Fruit fly (Drosophila melanogaster) whole organism, embryonic: ENCODE results near the gene CG42749.

ENCODE experiments used
- Asciz ChIP-seq: fragments of 200-800 bp; sonication (Bioruptor generic); optimal IDR thresholded peaks from 2 replicates; lab custom pipeline; 2017; ENCODE audit warnings: missing biosample characterization, mild to moderate bottlenecking, missing genetic modification characterization, missing genetic modification reagents
- CG10209 ChIP-seq: fragments of 200-800 bp; sonication (Bioruptor generic); optimal IDR thresholded peaks from 3 replicates; lab custom pipeline; 2017; ENCODE audit warnings: missing biosample characterization, mild to moderate bottlenecking, missing genetic modification characterization, missing genetic modification reagents
- CG11093 ChIP-seq: fragments of 200-800 bp; sonication (Bioruptor generic); IDR thresholded peaks from 3 replicates; pipeline ENCODE4 v1.3.6; 2022; ENCODE audit warnings: missing biosample characterization, missing genetic modification characterization
- CG11456 ChIP-seq: fragments of 200-800 bp; sonication (Bioruptor generic); IDR thresholded peaks from 3 replicates; pipeline ENCODE4 v1.3.6; 2022; ENCODE audit warnings: missing biosample characterization, missing genetic modification characterization
- CG13775 ChIP-seq: fragments of 200-800 bp; sonication (Bioruptor generic); optimal IDR thresholded peaks from 3 replicates; lab custom pipeline; 2017; ENCODE audit warnings: missing biosample characterization, mild to moderate bottlenecking, missing genetic modification characterization
- CG15269 ChIP-seq: fragments of 200-800 bp; sonication (Bioruptor generic); optimal IDR thresholded peaks from 2 replicates; lab custom pipeline; 2018; ENCODE audit warnings: missing biosample characterization, mild to moderate bottlenecking, missing genetic modification characterization, moderate library complexity
- CG1603 ChIP-seq: fragments of 200-800 bp; sonication (Bioruptor generic); optimal IDR thresholded peaks from 2 replicates; lab custom pipeline; 2019; ENCODE audit warnings: missing biosample characterization, mild to moderate bottlenecking, missing genetic modification characterization, moderate library complexity
- CG17361 ChIP-seq: fragments of 200-800 bp; sonication (Bioruptor generic); IDR thresholded peaks from 3 replicates; pipeline ENCODE4 v1.3.6; 2022; ENCODE audit warnings: missing biosample characterization, missing genetic modification characterization
- CG17568 ChIP-seq: fragments of 200-800 bp; sonication (Bioruptor generic); optimal IDR thresholded peaks from 2 replicates; lab custom pipeline; 2018; ENCODE audit warnings: missing biosample characterization, mild to moderate bottlenecking, missing genetic modification characterization, moderate library complexity
- CG1792 ChIP-seq: fragments of 200-800 bp; sonication (Bioruptor generic); optimal IDR thresholded peaks from 2 replicates; lab custom pipeline; 2016; ENCODE audit warnings: missing biosample characterization, missing genetic modification characterization
- CG2712 ChIP-seq: fragments of 200-800 bp; optimal IDR thresholded peaks from 3 replicates; lab custom pipeline; 2019; ENCODE audit warnings: missing biosample characterization, mild to moderate bottlenecking, missing genetic modification characterization, moderate library complexity
- CG3163 ChIP-seq: fragments of 200-800 bp; sonication (Bioruptor generic); optimal IDR thresholded peaks from 3 replicates; lab custom pipeline; 2016; ENCODE audit warnings: missing biosample characterization, missing genetic modification characterization
- CG32532 ChIP-seq: fragments of 200-800 bp; sonication (Bioruptor generic); IDR thresholded peaks from 2 replicates; pipeline ENCODE4 v1.3.6; 2022; ENCODE audit warnings: missing biosample characterization, missing genetic modification characterization
- CG3407 ChIP-seq: fragments of 200-800 bp; sonication (Bioruptor generic); optimal IDR thresholded peaks from 2 replicates; lab custom pipeline; 2018; ENCODE audit warnings: missing biosample characterization, mild to moderate bottlenecking, missing genetic modification characterization
- CG42726 ChIP-seq: fragments of 200-800 bp; sonication (Bioruptor generic); IDR thresholded peaks from 2 replicates; pipeline ENCODE4 v1.3.6; 2022; ENCODE audit warnings: missing biosample characterization, missing genetic modification characterization; ENCODE audit not compliant: partially characterized antibody
- CG4404 ChIP-seq: fragments of 200-800 bp; sonication (Bioruptor generic); IDR thresholded peaks from 2 replicates; pipeline ENCODE4 v1.3.6; 2022; ENCODE audit warnings: missing biosample characterization, missing genetic modification characterization
- CG4424 ChIP-seq: fragments of 200-800 bp; sonication (Bioruptor generic); optimal IDR thresholded peaks from 3 replicates; lab custom pipeline; 2016; ENCODE audit warnings: missing biosample characterization, missing genetic modification characterization
- CG5245 ChIP-seq: fragments of 200-800 bp; sonication (Bioruptor generic); optimal IDR thresholded peaks from 3 replicates; lab custom pipeline; 2016; ENCODE audit warnings: missing biosample characterization, missing genetic modification characterization
- CG6765 ChIP-seq: fragments of 200-800 bp; sonication (Bioruptor generic); optimal IDR thresholded peaks from 3 replicates; lab custom pipeline; 2017; ENCODE audit warnings: missing biosample characterization, mild to moderate bottlenecking, missing genetic modification characterization
- CG7987 ChIP-seq: fragments of 200-800 bp; sonication (Bioruptor generic); optimal IDR thresholded peaks from 2 replicates; lab custom pipeline; 2018; ENCODE audit warnings: missing biosample characterization, mild to moderate bottlenecking, missing genetic modification characterization, moderate library complexity
- CG8765 ChIP-seq: fragments of 200-800 bp; sonication (Bioruptor generic); IDR thresholded peaks from 2 replicates; pipeline ENCODE4 v1.3.6; 2022; ENCODE audit warnings: missing biosample characterization, missing genetic modification characterization
- CoRest ChIP-seq: fragments of 200-800 bp; sonication (Bioruptor generic); optimal IDR thresholded peaks from 3 replicates; lab custom pipeline; 2018; ENCODE audit warnings: missing biosample characterization, mild to moderate bottlenecking, missing genetic modification characterization, moderate library complexity
- Dbx ChIP-seq: fragments of 200-800 bp; sonication (Bioruptor generic); IDR thresholded peaks from 3 replicates; pipeline ENCODE4 v1.3.6; 2022; ENCODE audit warnings: missing biosample characterization, missing genetic modification characterization
- Dfd ChIP-seq, 2 experiments: fragments of >200 bp; optimal IDR thresholded peaks; 2 replicates each; lab custom pipeline; 2017; ENCODE audit warnings: missing biosample characterization in 2 of 2, missing genetic modification characterization in 2 of 2
- H2.0 ChIP-seq: fragments of 200-800 bp; sonication (Bioruptor generic); IDR thresholded peaks from 2 replicates; pipeline ENCODE4 v1.3.6; 2022; ENCODE audit warnings: missing biosample characterization, missing genetic modification characterization
- HLH3B ChIP-seq: fragments of 200-800 bp; sonication (Bioruptor generic); IDR thresholded peaks from 2 replicates; pipeline ENCODE4 v1.3.6; 2022; ENCODE audit warnings: missing biosample characterization, missing genetic modification characterization
- Med ChIP-seq: fragments of 200-800 bp; sonication (Bioruptor generic); peaks from one replicate; lab custom pipeline; 2016; ENCODE audit warnings: missing biosample characterization, missing genetic modification characterization, mild to moderate bottlenecking, inconsistent platforms, moderate library complexity
- NC2β ChIP-seq: fragments of 200-800 bp; sonication (Bioruptor generic); optimal IDR thresholded peaks from 2 replicates; lab custom pipeline; 2016; ENCODE audit warnings: missing biosample characterization, missing genetic modification characterization
- Nf-YC ChIP-seq: fragments of 200-800 bp; optimal IDR thresholded peaks from 3 replicates; lab custom pipeline; 2019; ENCODE audit warnings: missing biosample characterization, mild to moderate bottlenecking, missing genetic modification characterization, moderate library complexity
- Oli ChIP-seq: fragments of 200-800 bp; sonication (Bioruptor generic); optimal IDR thresholded peaks from 2 replicates; lab custom pipeline; 2018; ENCODE audit warnings: missing biosample characterization, mild to moderate bottlenecking, missing genetic modification characterization, moderate library complexity
- PHDP ChIP-seq: fragments of 200-800 bp; sonication (Bioruptor generic); optimal IDR thresholded peaks from 3 replicates; lab custom pipeline; 2018; ENCODE audit warnings: missing biosample characterization, mild to moderate bottlenecking, missing genetic modification characterization, moderate library complexity
- Vsx1 ChIP-seq: fragments of 200-800 bp; sonication (Bioruptor generic); optimal IDR thresholded peaks from 2 replicates; lab custom pipeline; 2017; ENCODE audit warnings: missing biosample characterization, mild to moderate bottlenecking, missing genetic modification characterization, missing genetic modification reagents
- Xbp1 ChIP-seq: fragments of 200-800 bp; sonication (Bioruptor generic); optimal IDR thresholded peaks from 3 replicates; lab custom pipeline; 2016; ENCODE audit warnings: missing biosample characterization, mild to moderate bottlenecking, missing genetic modification characterization
- YL-1 ChIP-seq: fragments of 200-800 bp; sonication (Bioruptor generic); optimal IDR thresholded peaks from 3 replicates; lab custom pipeline; 2017; ENCODE audit warnings: missing biosample characterization, mild to moderate bottlenecking, missing genetic modification characterization
- bsh ChIP-seq, 2 experiments: fragments of 200-800 bp; sonication (Bioruptor generic); optimal IDR thresholded peaks; 2 replicates each; lab custom pipeline; 2017 to 2018; ENCODE audit warnings: mild to moderate bottlenecking in 2 of 2, missing biosample characterization in 2 of 2, missing genetic modification characterization in 2 of 2, moderate library complexity in 1 of 2
- chif ChIP-seq, 2 experiments: fragments of 200-800 bp; sonication (Bioruptor generic); optimal IDR thresholded peaks; 3 replicates each; lab custom pipeline; 2016; ENCODE audit warnings: missing biosample characterization in 2 of 2, missing genetic modification characterization in 2 of 2
- cwo ChIP-seq: fragments of 200-800 bp; sonication (Bioruptor generic); optimal IDR thresholded peaks from 3 replicates; lab custom pipeline; 2017; ENCODE audit warnings: missing biosample characterization, missing genetic modification characterization, mild to moderate bottlenecking, moderate library complexity, missing genetic modification reagents
- dm ChIP-seq: fragments of 200-800 bp; sonication (Bioruptor generic); optimal IDR thresholded peaks from 3 replicates; lab custom pipeline; 2016; ENCODE audit warnings: missing biosample characterization, missing genetic modification characterization
- emc ChIP-seq: fragments of 200-800 bp; sonication (Bioruptor generic); optimal IDR thresholded peaks from 2 replicates; lab custom pipeline; 2016; ENCODE audit warnings: missing biosample characterization, missing genetic modification characterization
- gem ChIP-seq: fragments of 200-800 bp; sonication (Bioruptor generic); optimal IDR thresholded peaks from 2 replicates; lab custom pipeline; 2019; ENCODE audit warnings: missing biosample characterization, mild to moderate bottlenecking, missing genetic modification characterization, moderate library complexity
- mirr ChIP-seq: fragments of 200-800 bp; sonication (Bioruptor generic); optimal IDR thresholded peaks from 3 replicates; lab custom pipeline; 2018; ENCODE audit warnings: missing biosample characterization, mild to moderate bottlenecking, missing genetic modification characterization
- mld ChIP-seq: fragments of 200-800 bp; sonication (Bioruptor generic); IDR thresholded peaks from 3 replicates; pipeline ENCODE4 v1.3.6; 2022; ENCODE audit warnings: missing biosample characterization, missing genetic modification characterization; ENCODE audit not compliant: partially characterized antibody
- pb ChIP-seq: fragments of 200-800 bp; sonication (Bioruptor generic); optimal IDR thresholded peaks from 3 replicates; lab custom pipeline; 2016; ENCODE audit warnings: missing biosample characterization, missing genetic modification characterization
- ranshi ChIP-seq: fragments of 200-800 bp; sonication (Bioruptor generic); IDR thresholded peaks from 2 replicates; pipeline ENCODE4 v1.3.6; 2022; ENCODE audit warnings: missing biosample characterization, missing genetic modification characterization
- seq ChIP-seq: fragments of 200-800 bp; sonication (Bioruptor generic); IDR thresholded peaks from 2 replicates; pipeline ENCODE4 v1.3.6; 2022; ENCODE audit warnings: missing biosample characterization, missing genetic modification characterization
- ssp ChIP-seq: fragments of 200-800 bp; sonication (Bioruptor generic); IDR thresholded peaks from 2 replicates; pipeline ENCODE4 v1.3.6; 2022; ENCODE audit warnings: missing biosample characterization, missing genetic modification characterization
- stwl ChIP-seq: fragments of 200-800 bp; sonication (Bioruptor generic); optimal IDR thresholded peaks from 3 replicates; lab custom pipeline; 2018; ENCODE audit warnings: missing biosample characterization, mild to moderate bottlenecking, missing genetic modification characterization, moderate library complexity
- tin ChIP-seq: fragments of 200-800 bp; sonication (Bioruptor generic); optimal IDR thresholded peaks from 3 replicates; lab custom pipeline; 2016; ENCODE audit warnings: missing biosample characterization, missing genetic modification characterization
- vvl ChIP-seq: fragments of 200-800 bp; sonication (Bioruptor generic); IDR thresholded peaks from 2 replicates; pipeline ENCODE4 v1.3.6; 2022; ENCODE audit warnings: missing biosample characterization, missing genetic modification characterization
- wek ChIP-seq: fragments of 200-800 bp; sonication (Bioruptor generic); optimal IDR thresholded peaks from 3 replicates; lab custom pipeline; 2018; ENCODE audit warnings: missing biosample characterization, mild to moderate bottlenecking, missing genetic modification characterization, moderate library complexity
- z ChIP-seq: fragments of 200-800 bp; sonication (Bioruptor generic); IDR thresholded peaks from 3 replicates; pipeline ENCODE4 v1.3.6; 2022; ENCODE audit warnings: missing biosample characterization, missing genetic modification characterization

CG42749 gene

DNA sequence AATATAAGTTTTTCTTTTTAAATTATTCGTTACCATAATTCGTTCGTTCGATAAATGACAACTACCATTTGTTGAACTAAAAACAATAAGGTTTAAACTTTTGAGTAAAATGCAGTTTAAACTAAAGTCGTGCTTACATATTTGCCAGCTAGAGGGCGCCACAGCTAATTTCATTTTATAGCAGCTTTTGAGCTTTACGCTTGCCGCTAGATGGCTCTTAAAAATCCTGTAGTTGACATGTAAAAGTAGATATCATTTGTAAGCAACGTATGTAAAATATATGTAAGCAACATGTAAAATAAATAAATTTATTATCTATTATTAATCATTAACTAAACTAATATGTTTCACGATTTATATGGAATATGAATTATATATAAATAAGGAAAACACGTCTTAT, 6.2 kb upstream of the CG42749 start:
- TF ChIP-seq Asciz = no peak
- TF ChIP-seq chif (GFP tag; optimal IDR thresholded peaks at IDR 0.05; lab: Kevin White, UChicago) = no peak
- peak; percentile 1 for TF ChIP-seq Xbp1 (GFP tag; lab: Kevin White, UChicago)
- no peak for TF ChIP-seq CG11093 (GFP tag; lab: Robert Waterston, UW)
- peak; percentile 41; the same call in 1 of the 2 replicates for TF ChIP-seq vvl (GFP tag; lab: Robert Waterston, UW)
- no peak for TF ChIP-seq CG3407 (GFP tag; lab: Kevin White, UChicago)
- TF ChIP-seq CG15269 = no peak
- TF ChIP-seq Vsx1 (GFP tag; lab: Kevin White, UChicago) = peak; percentile 55
- no peak for TF ChIP-seq ranshi (GFP tag; lab: Robert Waterston, UW)
- TF ChIP-seq H2.0 (GFP tag; lab: Robert Waterston, UW) = 0 out of 2 replicates have a peak, but pooled peaks have one; percentile 4
- no peak for TF ChIP-seq NC2β (GFP tag; lab: Kevin White, UChicago)
- no peak for TF ChIP-seq Nf-YC (tag; lab: Kevin White, UChicago)
- TF ChIP-seq tin (GFP tag; lab: Kevin White, UChicago) = no peak
- TF ChIP-seq bsh (GFP tag; optimal IDR thresholded peaks at IDR 0.05; lab: Kevin White, UChicago) = peak in 1 of 2 experiments; percentile 5
- peak; percentile 2 for TF ChIP-seq CG2712
- TF ChIP-seq CoRest (tag; lab: Kevin White, UChicago) = peak; percentile 4
- TF ChIP-seq mirr (GFP tag; lab: Kevin White, UChicago) = no peak
- TF ChIP-seq dm (GFP tag; lab: Kevin White, UChicago) = no peak
- TF ChIP-seq Dbx (GFP tag; lab: Robert Waterston, UW) = peak; percentile 42; the same call in 1 of the 3 replicates
- no peak for TF ChIP-seq CG3163
- TF ChIP-seq pb = no peak
- peak; percentile 46 for TF ChIP-seq Med (GFP tag; lab: Kevin White, UChicago)
- no peak for TF ChIP-seq CG7987 (GFP tag; lab: Kevin White, UChicago)
- no peak for TF ChIP-seq Oli (tag; lab: Kevin White, UChicago)
- TF ChIP-seq CG4404 = no peak
- no peak for TF ChIP-seq CG10209 (GFP tag; lab: Kevin White, UChicago)
- TF ChIP-seq PHDP (tag; lab: Kevin White, UChicago) = peak; percentile 20
- TF ChIP-seq gem (tag; lab: Kevin White, UChicago) = peak; percentile 3
- peak; percentile 17 for TF ChIP-seq CG1603
- no peak for TF ChIP-seq ssp (GFP tag; lab: Robert Waterston, UW)
- 0 out of 3 replicates have a peak, but pooled peaks have one; percentile 8 for TF ChIP-seq CG17361 (GFP tag; lab: Robert Waterston, UW)
- peak; percentile 55 for TF ChIP-seq CG32532 (GFP tag; lab: Robert Waterston, UW)
- TF ChIP-seq seq (GFP tag; lab: Robert Waterston, UW) = no peak
- no peak for TF ChIP-seq CG6765 (GFP tag; lab: Kevin White, UChicago)
- TF ChIP-seq CG4424 (GFP tag; lab: Kevin White, UChicago) = peak; percentile 9
- TF ChIP-seq stwl (tag; lab: Kevin White, UChicago) = peak; percentile 37
- no peak for TF ChIP-seq Dfd (GFP tag; optimal IDR thresholded peaks at IDR 0.05; lab: Kevin White, UChicago)
- TF ChIP-seq CG42726 (GFP tag; lab: Robert Waterston, UW) = peak; percentile 35; the same call in 1 of the 2 replicates
- no peak for TF ChIP-seq CG1792
- no peak for TF ChIP-seq wek (GFP tag; lab: Kevin White, UChicago)
- TF ChIP-seq mld = no peak
- no peak for TF ChIP-seq CG13775
- peak; percentile 56; the same call in 1 of the 3 replicates for TF ChIP-seq z (GFP tag; lab: Robert Waterston, UW)
- TF ChIP-seq cwo (GFP tag; lab: Kevin White, UChicago) = no peak
- no peak for TF ChIP-seq YL-1
- no peak for TF ChIP-seq emc (GFP tag; lab: Kevin White, UChicago)
- TF ChIP-seq HLH3B (GFP tag; lab: Robert Waterston, UW) = no peak
- TF ChIP-seq CG8765 (GFP tag; lab: Robert Waterston, UW) = no peak
- TF ChIP-seq CG17568 (GFP tag; lab: Kevin White, UChicago) = no peak
- TF ChIP-seq CG5245 (GFP tag; lab: Kevin White, UChicago) = peak; percentile 2
- no peak for TF ChIP-seq CG11456 (GFP tag; lab: Robert Waterston, UW)
